Worm (Caenorhabditis elegans) whole organism, L2 larva: Measurements from ENCODE around the gene F22E5.7.
"Not testable (repeated sequence)": the region's sequence is repeated elsewhere in the genome, so short reads cannot be mapped to it uniquely, and the experiment has no call there.

Experiments used
- C34F6.9 ChIP-seq: fragments of 150-350 bp; optimal IDR thresholded peaks from 2 replicates; lab custom pipeline; 2014; ENCODE audit warnings: missing biosample characterization, missing genetic modification characterization
- F13H6.1 ChIP-seq: sonication (generic microtip); optimal IDR thresholded peaks from 2 replicates; lab custom pipeline; 2016; ENCODE audit warnings: missing genetic modification characterization, missing compliant biosample characterization
- R02D3.7 ChIP-seq: fragments of 150-350 bp; optimal IDR thresholded peaks from 2 replicates; lab custom pipeline; 2014; ENCODE audit warnings: missing biosample characterization, missing genetic modification characterization
- Y55F3AM.14 ChIP-seq: fragments of 200-800 bp; sonication (Bioruptor generic); optimal IDR thresholded peaks from 2 replicates; lab custom pipeline; 2018; ENCODE audit warnings: mild to moderate bottlenecking, missing genetic modification characterization, missing compliant biosample characterization
- ZK546.5 ChIP-seq: sonication (generic microtip); optimal IDR thresholded peaks from 2 replicates; lab custom pipeline; 2017; ENCODE audit warnings: missing biosample characterization, missing genetic modification characterization
- alr-1 ChIP-seq: fragments of 150-350 bp; optimal IDR thresholded peaks from 2 replicates; lab custom pipeline; 2014; ENCODE audit warnings: missing biosample characterization, missing genetic modification characterization
- aly-2 ChIP-seq: fragments of 150-350 bp; optimal IDR thresholded peaks from 2 replicates; lab custom pipeline; 2014; ENCODE audit warnings: missing biosample characterization, missing genetic modification characterization
- ama-1 ChIP-seq: fragments of 150-350 bp; optimal IDR thresholded peaks from 2 replicates; lab custom pipeline; 2018; ENCODE audit warnings: inconsistent platforms
- blmp-1 ChIP-seq: sonication (generic microtip); optimal IDR thresholded peaks from 2 replicates; lab custom pipeline; 2017; ENCODE audit warnings: missing genetic modification characterization, mild to moderate bottlenecking, missing compliant biosample characterization, antibody characterized with exemption, moderate library complexity; ENCODE audit not compliant: insufficient read depth
- ceh-16 ChIP-seq: fragments of 150-350 bp; optimal IDR thresholded peaks from 2 replicates; lab custom pipeline; 2014; ENCODE audit warnings: missing biosample characterization, missing genetic modification characterization
- dmd-4 ChIP-seq: sonication (generic microtip); optimal IDR thresholded peaks from 2 replicates; lab custom pipeline; 2017; ENCODE audit warnings: missing biosample characterization, missing genetic modification characterization
- egl-27 ChIP-seq: sonication (generic microtip); optimal IDR thresholded peaks from 3 replicates; lab custom pipeline; 2017; ENCODE audit warnings: missing biosample characterization, missing genetic modification reagents, missing genetic modification characterization
- elt-1 ChIP-seq: fragments of 150-350 bp; optimal IDR thresholded peaks from 2 replicates; lab custom pipeline; 2014; ENCODE audit warnings: missing biosample characterization, missing genetic modification characterization
- elt-3 ChIP-seq: sonication (generic microtip); optimal IDR thresholded peaks from 2 replicates; lab custom pipeline; 2017; ENCODE audit warnings: missing biosample characterization, missing genetic modification characterization
- fos-1 ChIP-seq: fragments of 150-350 bp; optimal IDR thresholded peaks from 2 replicates; lab custom pipeline; 2014; ENCODE audit warnings: missing biosample characterization, missing genetic modification characterization
- gmeb-1 ChIP-seq: fragments of 150-350 bp; optimal IDR thresholded peaks from 2 replicates; lab custom pipeline; 2014; ENCODE audit warnings: missing biosample characterization, missing genetic modification characterization
- lin-11 ChIP-seq: fragments of 150-350 bp; sonication (generic microtip); optimal IDR thresholded peaks from 2 replicates; lab custom pipeline; 2014; ENCODE audit warnings: missing biosample characterization, missing genetic modification characterization, inconsistent platforms, mixed read lengths
- lin-13 ChIP-seq: fragments of 150-350 bp; optimal IDR thresholded peaks from 2 replicates; lab custom pipeline; 2014; ENCODE audit warnings: missing biosample characterization, missing genetic modification reagents, missing genetic modification characterization
- lin-39 ChIP-seq: fragments of 150-350 bp; optimal IDR thresholded peaks from 2 replicates; lab custom pipeline; 2014; ENCODE audit warnings: missing biosample characterization, missing genetic modification reagents, missing genetic modification characterization
- lsy-2 ChIP-seq, 2 experiments: fragments of 150-350 bp in 1 of 2; sonication (generic microtip) in 1 of 2; optimal IDR thresholded peaks; 2 replicates each; lab custom pipeline; 2014 to 2017; ENCODE audit warnings: missing biosample characterization in 2 of 2, missing genetic modification characterization in 2 of 2
- mab-5 ChIP-seq: fragments of 150-350 bp; optimal IDR thresholded peaks from 2 replicates; lab custom pipeline; 2014; ENCODE audit warnings: missing biosample characterization, missing genetic modification characterization
- mbf-1 ChIP-seq: sonication (generic microtip); optimal IDR thresholded peaks from 2 replicates; lab custom pipeline; 2017; ENCODE audit warnings: missing biosample characterization, missing genetic modification characterization
- mdl-1 ChIP-seq, 2 experiments: fragments of 150-350 bp in 1 of 2; sonication (generic microtip) in 1 of 2; optimal IDR thresholded peaks; 2 replicates each; lab custom pipeline; 2017; ENCODE audit warnings: missing biosample characterization in 2 of 2, missing genetic modification characterization in 2 of 2
- nhr-10 ChIP-seq: sonication (generic microtip); optimal IDR thresholded peaks from 2 replicates; lab custom pipeline; 2017; ENCODE audit warnings: missing biosample characterization, missing genetic modification characterization
- nhr-11 ChIP-seq: fragments of 150-350 bp; optimal IDR thresholded peaks from 2 replicates; lab custom pipeline; 2014; ENCODE audit warnings: missing biosample characterization, missing genetic modification characterization
- nhr-12 ChIP-seq: fragments of 150-350 bp; optimal IDR thresholded peaks from 2 replicates; lab custom pipeline; 2014; ENCODE audit warnings: missing biosample characterization, missing genetic modification characterization
- nhr-129 ChIP-seq: fragments of 150-350 bp; optimal IDR thresholded peaks from 2 replicates; lab custom pipeline; 2014; ENCODE audit warnings: missing biosample characterization, missing genetic modification characterization
- nhr-21 ChIP-seq: fragments of 150-350 bp; optimal IDR thresholded peaks from 2 replicates; lab custom pipeline; 2014; ENCODE audit warnings: missing biosample characterization, missing genetic modification characterization
- nhr-23 ChIP-seq: fragments of 150-350 bp; optimal IDR thresholded peaks from 2 replicates; lab custom pipeline; 2014; ENCODE audit warnings: missing biosample characterization, missing genetic modification reagents, missing genetic modification characterization
- nhr-25 ChIP-seq: fragments of 150-350 bp; sonication (generic microtip); optimal IDR thresholded peaks from 3 replicates; lab custom pipeline; 2014; ENCODE audit warnings: missing biosample characterization, missing genetic modification characterization
- nhr-6 ChIP-seq: fragments of 150-350 bp; optimal IDR thresholded peaks from 2 replicates; lab custom pipeline; 2014; ENCODE audit warnings: missing biosample characterization, missing genetic modification characterization
- nhr-77 ChIP-seq: fragments of 150-350 bp; optimal IDR thresholded peaks from 2 replicates; lab custom pipeline; 2014; ENCODE audit warnings: missing biosample characterization, missing genetic modification characterization
- peb-1 ChIP-seq: fragments of 150-350 bp; optimal IDR thresholded peaks from 2 replicates; lab custom pipeline; 2014; ENCODE audit warnings: missing biosample characterization, missing genetic modification characterization
- sem-4 ChIP-seq: fragments of 150-350 bp; optimal IDR thresholded peaks from 2 replicates; lab custom pipeline; 2014; ENCODE audit warnings: missing biosample characterization, missing genetic modification reagents, missing genetic modification characterization
- skn-1 ChIP-seq: sonication (generic microtip); optimal IDR thresholded peaks from 2 replicates; lab custom pipeline; 2017; ENCODE audit warnings: missing biosample characterization, missing genetic modification characterization
- sma-3 ChIP-seq: sonication (generic microtip); optimal IDR thresholded peaks from 2 replicates; lab custom pipeline; 2016; ENCODE audit warnings: missing genetic modification reagents, missing genetic modification characterization, missing compliant biosample characterization
- sma-9 ChIP-seq, 2 experiments: fragments of 150-350 bp in 1 of 2; sonication (generic microtip) in 1 of 2; optimal IDR thresholded peaks; 2 replicates each; lab custom pipeline; 2014 to 2016; ENCODE audit warnings: missing genetic modification characterization in 2 of 2, mild to moderate bottlenecking in 1 of 2, missing biosample characterization in 1 of 2, missing compliant biosample characterization in 1 of 2, missing genetic modification reagents in 1 of 2, moderate library complexity in 1 of 2
- snpc-4 ChIP-seq: fragments of 150-350 bp; optimal IDR thresholded peaks from 2 replicates; lab custom pipeline; 2014; ENCODE audit warnings: missing biosample characterization, missing genetic modification characterization
- unc-39 ChIP-seq: fragments of 150-350 bp; optimal IDR thresholded peaks from 2 replicates; lab custom pipeline; 2014; ENCODE audit warnings: missing biosample characterization, missing genetic modification characterization
- unc-62 ChIP-seq: fragments of 150-350 bp; optimal IDR thresholded peaks from 2 replicates; lab custom pipeline; 2014; ENCODE audit warnings: missing biosample characterization, missing genetic modification reagents, missing genetic modification characterization
- zag-1 ChIP-seq: fragments of 150-350 bp; optimal IDR thresholded peaks from 2 replicates; lab custom pipeline; 2014; ENCODE audit warnings: missing biosample characterization, missing genetic modification characterization
- ztf-1 ChIP-seq: fragments of 200-800 bp; sonication (Bioruptor generic); conservative IDR thresholded peaks from 2 replicates; pipeline ENCODE4 v1.3.6; 2022; ENCODE audit warnings: missing genetic modification characterization, missing compliant biosample characterization
- ztf-4 ChIP-seq: fragments of 150-350 bp; optimal IDR thresholded peaks from 2 replicates; lab custom pipeline; 2014; ENCODE audit warnings: missing biosample characterization, missing genetic modification characterization

Gene F22E5.7

DNA sequence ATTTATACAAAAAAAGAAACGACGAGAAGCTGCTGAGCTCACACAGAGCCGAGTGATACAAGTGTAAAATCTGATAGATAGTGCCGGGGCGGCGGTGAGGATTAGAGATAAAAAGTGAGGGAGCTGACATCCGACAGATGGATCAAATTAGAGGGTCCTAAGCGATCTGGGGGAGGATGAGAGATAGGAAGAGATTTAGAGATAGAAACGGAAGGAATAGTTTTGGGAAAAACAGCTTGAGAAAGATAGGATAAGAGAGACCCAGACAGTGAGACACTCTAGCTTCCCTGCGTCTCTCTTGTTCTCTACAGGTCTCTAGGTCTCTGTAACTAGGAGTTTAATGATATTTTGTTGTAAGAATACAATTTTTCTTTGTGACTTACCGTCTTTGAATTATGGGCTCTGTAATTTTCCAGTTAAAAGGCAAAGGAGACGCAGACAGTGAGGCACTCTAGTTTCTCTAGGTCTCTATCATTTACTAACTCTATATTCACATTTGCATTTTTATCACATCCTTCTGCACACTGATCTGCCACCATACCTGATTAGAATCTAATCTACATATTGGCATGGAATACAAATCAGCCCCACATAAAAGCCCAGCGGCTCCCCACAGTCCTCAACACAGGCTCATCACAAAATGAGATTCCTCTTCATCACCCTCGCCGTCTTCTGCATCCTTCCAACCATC lies 45.3 kb downstream of the F22E5.7 start, which contains the start of the genes sup-9 and nspf-1:
TSS of gene sup-9 (minus strand) at position 43 of the 691 bp plus-strand sequence.
TSS of gene nspf-1 (plus strand) at position 641 of the 691 bp plus-strand sequence.
- TF ChIP-seq elt-1 = no peak
- no peak for TF ChIP-seq Y55F3AM.14
- TF ChIP-seq nhr-6 (tag; lab: Kevin White, UChicago) = no peak
- no peak for TF ChIP-seq nhr-21
- no peak for TF ChIP-seq nhr-12 (tag; lab: Kevin White, UChicago)
- peak in 1 of 2 experiments; percentile 28 for TF ChIP-seq lsy-2 (tag; optimal IDR thresholded peaks at IDR 0.05; lab: Kevin White, UChicago)
- no peak for TF ChIP-seq ama-1 (lab: Kevin White, UChicago)
- no peak for TF ChIP-seq mdl-1 (tag; optimal IDR thresholded peaks at IDR 0.05; lab: Kevin White, UChicago)
- TF ChIP-seq unc-39 (tag; lab: Kevin White, UChicago) = no peak
- no peak for TF ChIP-seq nhr-11 (tag; lab: Kevin White, UChicago)
- TF ChIP-seq sma-3 = no peak
- no peak for TF ChIP-seq snpc-4 (tag; lab: Kevin White, UChicago)
- no peak for TF ChIP-seq egl-27 (tag; lab: Kevin White, UChicago)
- peak; percentile 24 for TF ChIP-seq sem-4 (tag; lab: Kevin White, UChicago)
- no peak for TF ChIP-seq unc-62 (GFP tag; lab: Kevin White, UChicago)
- no peak for TF ChIP-seq nhr-10 (tag; lab: Kevin White, UChicago)
- TF ChIP-seq mab-5 (tag; lab: Kevin White, UChicago) = no peak
- TF ChIP-seq R02D3.7 (tag; lab: Kevin White, UChicago) = no peak
- no peak for TF ChIP-seq skn-1 (tag; lab: Kevin White, UChicago)
- TF ChIP-seq ztf-1 (GFP tag; lab: Robert Waterston, UW) = no peak
- TF ChIP-seq nhr-23 (tag; lab: Kevin White, UChicago) = no peak
- peak; percentile 26 for TF ChIP-seq C34F6.9 (tag; lab: Kevin White, UChicago)
- peak; percentile 44 for TF ChIP-seq F13H6.1 (tag; lab: Kevin White, UChicago)
- TF ChIP-seq sma-9 (GFP tag; optimal IDR thresholded peaks at IDR 0.05; lab: Kevin White, UChicago) = peak; percentile 49
- no peak for TF ChIP-seq sma-9 (tag; optimal IDR thresholded peaks at IDR 0.05; lab: Kevin White, UChicago)
- no peak for TF ChIP-seq nhr-25
- no peak for TF ChIP-seq gmeb-1 (tag; lab: Kevin White, UChicago)
- peak; percentile 59 for TF ChIP-seq lin-13 (GFP tag; lab: Kevin White, UChicago)
- no peak for TF ChIP-seq ceh-16 (tag; lab: Kevin White, UChicago)
- no peak for TF ChIP-seq lin-39
- TF ChIP-seq nhr-129 (tag; lab: Kevin White, UChicago) = no peak
- TF ChIP-seq mbf-1 (tag; lab: Kevin White, UChicago) = no peak
- TF ChIP-seq alr-1 = no peak
- no peak for TF ChIP-seq dmd-4 (tag; lab: Kevin White, UChicago)
- no peak for TF ChIP-seq ZK546.5
- TF ChIP-seq ztf-4 (tag; lab: Kevin White, UChicago) = no peak
- no peak for TF ChIP-seq aly-2
- no peak for TF ChIP-seq nhr-77
- TF ChIP-seq lin-11 = no peak
- no peak for TF ChIP-seq peb-1 (tag; lab: Kevin White, UChicago)
- TF ChIP-seq zag-1 (tag; lab: Kevin White, UChicago) = no peak
- no peak for TF ChIP-seq elt-3 (tag; lab: Kevin White, UChicago)
- no peak for TF ChIP-seq fos-1
- no peak for TF ChIP-seq blmp-1 (tag; lab: Kevin White, UChicago)

ce11 chrII:2688616-2689015 lies 46.7 kb downstream of the F22E5.7 start, which contains the start of gene nspf-2:
Gene nspf-2 (plus strand): TSS chrII:2688916.
- TF ChIP-seq nhr-23 (tag; lab: Kevin White, UChicago); aly-2; lin-13 (GFP tag; lab: Kevin White, UChicago): not testable (repeated sequence)
